Fruit fly (Drosophila melanogaster) whole organism, pupa: ENCODE measurements around the gene put.
A peak's percentile ranks its signal among the peaks of the same experiment; 100 is the strongest.

Experiments
- CG10348 ChIP-seq: fragments of 200-800 bp; sonication (Bioruptor generic); IDR thresholded peaks from 2 replicates; pipeline ENCODE4 v1.3.6; 2022; ENCODE audit warnings: missing biosample characterization, missing genetic modification characterization
- CG12605 ChIP-seq: fragments of 200-800 bp; sonication (Bioruptor generic); IDR thresholded peaks from 2 replicates; pipeline ENCODE4 v1.3.6; 2022; ENCODE audit warnings: missing biosample characterization, missing genetic modification characterization
- CG13204 ChIP-seq: fragments of 200-800 bp; sonication (Bioruptor generic); optimal IDR thresholded peaks from 2 replicates; lab custom pipeline; 2018; ENCODE audit warnings: missing biosample characterization, mild to moderate bottlenecking, missing genetic modification characterization, moderate library complexity
- CG14655 ChIP-seq: fragments of 200-800 bp; sonication (Bioruptor generic); optimal IDR thresholded peaks from 3 replicates; lab custom pipeline; 2017; ENCODE audit warnings: mild to moderate bottlenecking, missing biosample characterization, missing genetic modification reagents, missing genetic modification characterization
- CG15710 ChIP-seq: fragments of 200-800 bp; sonication (Bioruptor generic); optimal IDR thresholded peaks from 2 replicates; lab custom pipeline; 2018; ENCODE audit warnings: missing biosample characterization, mild to moderate bottlenecking, missing genetic modification characterization, moderate library complexity
- CG17806 ChIP-seq: fragments of 200-800 bp; sonication (Bioruptor generic); optimal IDR thresholded peaks from 2 replicates; lab custom pipeline; 2018; ENCODE audit warnings: missing biosample characterization, mild to moderate bottlenecking, missing genetic modification characterization, moderate library complexity
- CG32121 ChIP-seq: fragments of 200-800 bp; sonication (Bioruptor generic); IDR thresholded peaks from 2 replicates; pipeline ENCODE4 v1.3.6; 2022; ENCODE audit warnings: missing biosample characterization, missing genetic modification characterization
- CG34367 ChIP-seq: fragments of 200-800 bp; sonication (Bioruptor generic); optimal IDR thresholded peaks from 2 replicates; lab custom pipeline; 2018; ENCODE audit warnings: missing biosample characterization, mild to moderate bottlenecking, missing genetic modification characterization
- CG4496 ChIP-seq: fragments of 200-800 bp; sonication (Bioruptor generic); IDR thresholded peaks from 3 replicates; pipeline ENCODE4 v1.3.6; 2022; ENCODE audit warnings: missing biosample characterization, missing genetic modification characterization
- CG8159 ChIP-seq: fragments of 200-800 bp; sonication (Bioruptor generic); optimal IDR thresholded peaks from 3 replicates; lab custom pipeline; 2018; ENCODE audit warnings: missing biosample characterization, mild to moderate bottlenecking, missing genetic modification characterization, moderate library complexity
- CG8301 ChIP-seq: fragments of 200-800 bp; sonication (Bioruptor generic); optimal IDR thresholded peaks from 2 replicates; lab custom pipeline; 2018; ENCODE audit warnings: missing biosample characterization, mild to moderate bottlenecking, missing genetic modification characterization
- CG9948 ChIP-seq: fragments of 200-800 bp; sonication (Bioruptor generic); optimal IDR thresholded peaks from 2 replicates; lab custom pipeline; 2018; ENCODE audit warnings: missing biosample characterization, mild to moderate bottlenecking, missing genetic modification characterization, moderate library complexity
- D1 ChIP-seq: fragments of 200-800 bp; sonication (Bioruptor generic); optimal IDR thresholded peaks from 2 replicates; lab custom pipeline; 2018; ENCODE audit warnings: missing biosample characterization, mild to moderate bottlenecking, missing genetic modification characterization, moderate library complexity
- EcR ChIP-seq: fragments of 200-800 bp; sonication (Bioruptor generic); optimal IDR thresholded peaks from 3 replicates; lab custom pipeline; 2019; ENCODE audit warnings: missing biosample characterization, missing genetic modification characterization, mild to moderate bottlenecking, moderate library complexity, missing genetic modification reagents
- Ets98B ChIP-seq: fragments of 200-800 bp; sonication (Bioruptor generic); IDR thresholded peaks from 2 replicates; pipeline ENCODE4 v1.3.6; 2022; ENCODE audit warnings: missing biosample characterization, missing genetic modification characterization
- Pif1A ChIP-seq: fragments of 200-800 bp; sonication (Bioruptor generic); optimal IDR thresholded peaks from 3 replicates; lab custom pipeline; 2016; ENCODE audit warnings: missing biosample characterization, missing genetic modification characterization
- Pif1B ChIP-seq: fragments of 200-800 bp; sonication (Bioruptor generic); optimal IDR thresholded peaks from 3 replicates; lab custom pipeline; 2016; ENCODE audit warnings: missing biosample characterization, missing genetic modification characterization
- Snoo ChIP-seq: fragments of 200-800 bp; sonication (Bioruptor generic); optimal IDR thresholded peaks from 3 replicates; lab custom pipeline; 2017; ENCODE audit warnings: missing biosample characterization, mild to moderate bottlenecking, missing genetic modification characterization, inconsistent platforms
- fd96Ca ChIP-seq: fragments of 200-800 bp; sonication (Bioruptor generic); IDR thresholded peaks from 3 replicates; pipeline ENCODE4 v1.3.6; 2022; ENCODE audit warnings: missing biosample characterization, missing genetic modification characterization
- gl ChIP-seq: fragments of 200-800 bp; sonication (Bioruptor generic); optimal IDR thresholded peaks from 2 replicates; lab custom pipeline; 2018; ENCODE audit warnings: missing biosample characterization, mild to moderate bottlenecking, missing genetic modification characterization
- rn ChIP-seq: fragments of 200-800 bp; sonication (Bioruptor generic); IDR thresholded peaks from 2 replicates; pipeline ENCODE4 v1.3.6; 2022; ENCODE audit warnings: missing biosample characterization, missing genetic modification characterization

put gene

dm6 chr3R:14625215-14626156 lies at the start of gene put, which contains the start of gene His4r:
put (minus strand) TSS chr3R:14625703.
His4r (plus strand) TSS chr3R:14625755.
- TF ChIP-seq Ets98B (peak; percentile 9; the same call in 1 of the 2 replicates), EcR (peak; percentile 11), fd96Ca (GFP tag; lab: Robert Waterston, UW) (no peak; the same call in 2 of the 3 replicates), CG32121 (GFP tag; lab: Robert Waterston, UW) (no peak), Pif1A (GFP tag; lab: Kevin White, UChicago) (no peak), CG8301 (tag; lab: Kevin White, UChicago) (no peak), D1 (tag; lab: Kevin White, UChicago) (no peak), gl (tag; lab: Kevin White, UChicago) (no peak), Snoo (peak; percentile 26), Pif1B (no peak), CG12605 (GFP tag; lab: Robert Waterston, UW) (peak; percentile 8; the same call in 1 of the 2 replicates), CG14655 (GFP tag; lab: Kevin White, UChicago) (peak; percentile 15), rn (GFP tag; lab: Robert Waterston, UW) (no peak), CG4496 (GFP tag; lab: Robert Waterston, UW) (0 out of 3 replicates have a peak, but pooled peaks have one; percentile 38), CG9948 (no peak), CG8159 (no peak), CG13204 (no peak), CG15710 (tag; lab: Kevin White, UChicago) (no peak), CG17806 (tag; lab: Kevin White, UChicago) (no peak), CG34367 (tag; lab: Kevin White, UChicago) (no peak), CG10348 (GFP tag; lab: Robert Waterston, UW) (no peak)
- TF ChIP-seq, all 21 proteins: peak for 6

dm6 chr3R:14674762-14675161 lies 49.3 kb upstream of the put start:
- peak; percentile 57; the same call in 1 of the 2 replicates for TF ChIP-seq CG12605 (GFP tag; lab: Robert Waterston, UW)
- TF ChIP-seq Ets98B, result peak; percentile 48
- TF ChIP-seq Pif1B, result peak; percentile 35
- TF ChIP-seq CG34367 (tag; lab: Kevin White, UChicago), result peak; percentile 32
- peak; percentile 72 for TF ChIP-seq CG4496 (GFP tag; lab: Robert Waterston, UW)
- TF ChIP-seq gl (tag; lab: Kevin White, UChicago), result peak; percentile 4
- peak; percentile 65 for TF ChIP-seq Snoo
- peak; percentile 70 for TF ChIP-seq CG8159
- TF ChIP-seq EcR, result no peak
- TF ChIP-seq CG14655 (GFP tag; lab: Kevin White, UChicago), result peak; percentile 58
- 0 out of 3 replicates have a peak, but pooled peaks have one; percentile 34 for TF ChIP-seq fd96Ca (GFP tag; lab: Robert Waterston, UW)
- TF ChIP-seq rn (GFP tag; lab: Robert Waterston, UW), result peak; percentile 34; the same call in 1 of the 2 replicates
- no peak for TF ChIP-seq CG10348 (GFP tag; lab: Robert Waterston, UW)
- peak; percentile 64 for TF ChIP-seq CG9948
- TF ChIP-seq Pif1A (GFP tag; lab: Kevin White, UChicago), result peak; percentile 45
- TF ChIP-seq CG13204, result no peak
- TF ChIP-seq CG32121 (GFP tag; lab: Robert Waterston, UW), result peak; percentile 83
- no peak for TF ChIP-seq D1 (tag; lab: Kevin White, UChicago)
- TF ChIP-seq CG17806 (tag; lab: Kevin White, UChicago), result peak; percentile 71
- TF ChIP-seq CG15710 (tag; lab: Kevin White, UChicago), result peak; percentile 65
- peak; percentile 42 for TF ChIP-seq CG8301 (tag; lab: Kevin White, UChicago)

- TF ChIP-seq gl (tag; lab: Kevin White, UChicago) (no peak), CG10348 (GFP tag; lab: Robert Waterston, UW) (no peak), CG9948 (peak; percentile 65), Pif1B (peak; percentile 60), CG8159 (peak; percentile 70), Snoo (peak; percentile 40), CG15710 (tag; lab: Kevin White, UChicago) (peak; percentile 66), Ets98B (no peak), fd96Ca (GFP tag; lab: Robert Waterston, UW) (peak; percentile 72), rn (GFP tag; lab: Robert Waterston, UW) (no peak), CG14655 (GFP tag; lab: Kevin White, UChicago) (no peak), CG8301 (tag; lab: Kevin White, UChicago) (no peak), CG4496 (GFP tag; lab: Robert Waterston, UW) (peak; percentile 60; the same call in 1 of the 3 replicates), D1 (tag; lab: Kevin White, UChicago) (no peak), EcR (no peak), CG13204 (no peak), CG32121 (GFP tag; lab: Robert Waterston, UW) (no peak), Pif1A (GFP tag; lab: Kevin White, UChicago) (no peak), CG12605 (GFP tag; lab: Robert Waterston, UW) (no peak), CG17806 (tag; lab: Kevin White, UChicago) (peak; percentile 68), CG34367 (tag; lab: Kevin White, UChicago) (peak; percentile 53)
These were observed 47.4 kb upstream of the put start for dm6 chr3R:14672915-14673314.

- TF ChIP-seq D1 (tag; lab: Kevin White, UChicago) (no peak), CG4496 (GFP tag; lab: Robert Waterston, UW) (no peak), fd96Ca (GFP tag; lab: Robert Waterston, UW) (no peak), Ets98B (no peak), CG15710 (tag; lab: Kevin White, UChicago) (no peak), CG12605 (GFP tag; lab: Robert Waterston, UW) (no peak), CG8159 (no peak), CG8301 (tag; lab: Kevin White, UChicago) (no peak), CG32121 (GFP tag; lab: Robert Waterston, UW) (no peak), CG10348 (GFP tag; lab: Robert Waterston, UW) (no peak), Snoo (no peak), CG14655 (GFP tag; lab: Kevin White, UChicago) (no peak), CG9948 (no peak), Pif1B (no peak)
These were observed 45.3 kb upstream of the put start for dm6 chr3R:14670840-14671239.
